Worm (Caenorhabditis elegans) whole organism, L4 larva: ENCODE results near the gene R13D11.3.

Experiments used
- D1046.2 ChIP-seq: fragments of 200-800 bp; sonication (Bioruptor generic); IDR thresholded peaks from 2 replicates; pipeline ENCODE4 v1.3.6; 2022; ENCODE audit warnings: missing genetic modification characterization, missing compliant biosample characterization
- F10B5.3 ChIP-seq: sonication (generic microtip); optimal IDR thresholded peaks from 2 replicates; lab custom pipeline; 2016; ENCODE audit warnings: mild to moderate bottlenecking, missing genetic modification characterization, missing compliant biosample characterization
- T20F7.1 ChIP-seq: fragments of 200-800 bp; sonication (Bioruptor generic); optimal IDR thresholded peaks from 2 replicates; lab custom pipeline; 2018; ENCODE audit warnings: mild to moderate bottlenecking, missing genetic modification characterization, missing compliant biosample characterization
- ZK337.2 ChIP-seq: fragments of 200-800 bp; sonication (Bioruptor generic); IDR thresholded peaks from 2 replicates; pipeline ENCODE4 v1.3.6; 2022; ENCODE audit warnings: missing genetic modification reagents, missing genetic modification characterization, missing compliant biosample characterization
- aly-2 ChIP-seq: sonication (generic microtip); optimal IDR thresholded peaks from 2 replicates; lab custom pipeline; 2018; ENCODE audit warnings: missing biosample characterization, missing genetic modification characterization
- ama-1 ChIP-seq: fragments of 150-350 bp; optimal IDR thresholded peaks from 2 replicates; lab custom pipeline; 2014; ENCODE audit warnings: inconsistent platforms, mixed read lengths
- attf-4 ChIP-seq: sonication (generic microtip); optimal IDR thresholded peaks from 3 replicates; lab custom pipeline; 2017; ENCODE audit warnings: missing biosample characterization, missing genetic modification characterization
- ceh-44 ChIP-seq: fragments of 200-800 bp; sonication (Bioruptor generic); IDR thresholded peaks from 2 replicates; pipeline ENCODE4 v1.3.6; 2022; ENCODE audit warnings: missing genetic modification reagents, missing genetic modification characterization, missing compliant biosample characterization
- ces-1 ChIP-seq: fragments of 150-350 bp; sonication (generic microtip); optimal IDR thresholded peaks from 4 replicates; lab custom pipeline; 2014; ENCODE audit warnings: missing biosample characterization, missing genetic modification reagents, missing genetic modification characterization
- daf-16 ChIP-seq, 3 experiments: sonication (generic microtip); optimal IDR thresholded peaks; 2 replicates each; lab custom pipeline; 2016 to 2017; ENCODE audit warnings: missing genetic modification characterization in 3 of 3, missing genetic modification reagents in 3 of 3, mild to moderate bottlenecking in 2 of 3, missing compliant biosample characterization in 2 of 3, missing biosample characterization in 1 of 3, moderate library complexity in 1 of 3
- daf-19 ChIP-seq: fragments of 200-800 bp; sonication (Bioruptor generic); conservative IDR thresholded peaks from 2 replicates; pipeline ENCODE4 v1.3.6; 2022; ENCODE audit warnings: missing genetic modification characterization, missing compliant biosample characterization
- daf-8 ChIP-seq: fragments of 200-800 bp; sonication (Bioruptor generic); IDR thresholded peaks from 2 replicates; pipeline ENCODE4 v1.3.6; 2022; ENCODE audit warnings: missing genetic modification characterization, missing compliant biosample characterization
- dmd-8 ChIP-seq: fragments of 200-800 bp; sonication (Bioruptor generic); IDR thresholded peaks from 2 replicates; pipeline ENCODE4 v1.3.6; 2022; ENCODE audit warnings: missing genetic modification characterization, missing compliant biosample characterization
- dmd-9 ChIP-seq: fragments of 200-800 bp; sonication (Bioruptor generic); IDR thresholded peaks from 2 replicates; pipeline ENCODE4 v1.3.6; 2022; ENCODE audit warnings: missing genetic modification reagents, missing genetic modification characterization, missing compliant biosample characterization
- egl-27 ChIP-seq: sonication (generic microtip); optimal IDR thresholded peaks from 3 replicates; lab custom pipeline; 2017; ENCODE audit warnings: missing biosample characterization, missing genetic modification reagents, missing genetic modification characterization
- gei-8 ChIP-seq: fragments of 200-800 bp; sonication (Bioruptor generic); optimal IDR thresholded peaks from 2 replicates; lab custom pipeline; 2018; ENCODE audit warnings: mild to moderate bottlenecking, missing genetic modification characterization, missing compliant biosample characterization
- hlh-11 ChIP-seq: fragments of 200-800 bp; sonication (Bioruptor generic); optimal IDR thresholded peaks from 2 replicates; lab custom pipeline; 2018; ENCODE audit warnings: mild to moderate bottlenecking, missing genetic modification characterization, missing compliant biosample characterization
- lim-7 ChIP-seq: fragments of 200-800 bp; sonication (Bioruptor generic); IDR thresholded peaks from 2 replicates; pipeline ENCODE4 v1.3.6; 2022; ENCODE audit warnings: missing genetic modification characterization, missing compliant biosample characterization
- lin-1 ChIP-seq: fragments of 200-800 bp; sonication (Bioruptor generic); IDR thresholded peaks from 2 replicates; pipeline ENCODE4 v1.3.6; 2022; ENCODE audit warnings: missing genetic modification reagents, missing genetic modification characterization, missing compliant biosample characterization
- lin-15B ChIP-seq: fragments of 150-350 bp; sonication (generic microtip); optimal IDR thresholded peaks from 3 replicates; lab custom pipeline; 2014; ENCODE audit warnings: missing biosample characterization, missing genetic modification characterization
- lir-3 ChIP-seq: sonication (generic microtip); optimal IDR thresholded peaks from 2 replicates; lab custom pipeline; 2016; ENCODE audit warnings: mild to moderate bottlenecking, missing genetic modification characterization, missing compliant biosample characterization
- madf-5 ChIP-seq, 2 experiments: fragments of 200-800 bp; sonication (Bioruptor generic); IDR thresholded peaks; 2 replicates each; pipeline ENCODE4 v1.3.6; 2022; ENCODE audit warnings: missing compliant biosample characterization in 2 of 2, missing genetic modification characterization in 2 of 2
- madf-9 ChIP-seq: fragments of 200-800 bp; sonication (Bioruptor generic); conservative IDR thresholded peaks from 2 replicates; pipeline ENCODE4 v1.3.6; 2022; ENCODE audit warnings: missing genetic modification reagents, missing genetic modification characterization, missing compliant biosample characterization
- mdl-1 ChIP-seq, 2 experiments: fragments of 150-350 bp in 1 of 2; sonication (generic microtip) in 1 of 2; optimal IDR thresholded peaks; 2 replicates each; lab custom pipeline; 2014 to 2017; ENCODE audit warnings: missing biosample characterization in 2 of 2, missing genetic modification characterization in 2 of 2
- mxl-2 ChIP-seq: fragments of 200-800 bp; sonication (Bioruptor generic); conservative IDR thresholded peaks from 2 replicates; pipeline ENCODE4 v1.3.6; 2022; ENCODE audit warnings: missing genetic modification reagents, missing genetic modification characterization, missing compliant biosample characterization
- mxl-3 ChIP-seq: fragments of 200-800 bp; sonication (Bioruptor generic); optimal IDR thresholded peaks from 2 replicates; lab custom pipeline; 2018; ENCODE audit warnings: mild to moderate bottlenecking, missing genetic modification characterization, missing compliant biosample characterization
- nhr-10 ChIP-seq: fragments of 150-350 bp; optimal IDR thresholded peaks from 2 replicates; lab custom pipeline; 2014; ENCODE audit warnings: missing biosample characterization, missing genetic modification characterization
- nhr-102 ChIP-seq: sonication (generic microtip); optimal IDR thresholded peaks from 2 replicates; lab custom pipeline; 2016; ENCODE audit warnings: mild to moderate bottlenecking, missing genetic modification characterization, moderate library complexity, missing compliant biosample characterization
- nhr-11 ChIP-seq: fragments of 150-350 bp; optimal IDR thresholded peaks from 2 replicates; lab custom pipeline; 2014; ENCODE audit warnings: missing biosample characterization, missing genetic modification characterization
- nhr-111 ChIP-seq: fragments of 200-800 bp; sonication (Bioruptor generic); optimal IDR thresholded peaks from 2 replicates; lab custom pipeline; 2018; ENCODE audit warnings: mild to moderate bottlenecking, missing genetic modification characterization, missing compliant biosample characterization
- nhr-28 ChIP-seq: fragments of 150-350 bp; optimal IDR thresholded peaks from 2 replicates; lab custom pipeline; 2014; ENCODE audit warnings: missing biosample characterization, missing genetic modification characterization
- nhr-41 ChIP-seq: fragments of 200-800 bp; sonication (Bioruptor generic); IDR thresholded peaks from 2 replicates; pipeline ENCODE4 v1.3.6; 2022; ENCODE audit warnings: missing genetic modification reagents, missing genetic modification characterization, missing compliant biosample characterization
- nhr-42 ChIP-seq: fragments of 200-800 bp; sonication (Bioruptor generic); IDR thresholded peaks from 2 replicates; pipeline ENCODE4 v1.3.6; 2022; ENCODE audit warnings: missing genetic modification characterization, missing compliant biosample characterization
- nhr-48 ChIP-seq: sonication (generic microtip); optimal IDR thresholded peaks from 2 replicates; lab custom pipeline; 2016; ENCODE audit warnings: mild to moderate bottlenecking, missing genetic modification characterization, missing compliant biosample characterization
- nhr-6 ChIP-seq: fragments of 150-350 bp; optimal IDR thresholded peaks from 2 replicates; lab custom pipeline; 2014; ENCODE audit warnings: missing biosample characterization, missing genetic modification characterization
- pqm-1 ChIP-seq: sonication (generic microtip); optimal IDR thresholded peaks from 2 replicates; lab custom pipeline; 2017; ENCODE audit warnings: missing biosample characterization, missing genetic modification characterization
- saeg-2 ChIP-seq: fragments of 200-800 bp; sonication (Bioruptor generic); IDR thresholded peaks from 2 replicates; pipeline ENCODE4 v1.3.6; 2022; ENCODE audit warnings: missing genetic modification reagents, missing genetic modification characterization, missing compliant biosample characterization
- sdz-12 ChIP-seq: fragments of 200-800 bp; sonication (Bioruptor generic); optimal IDR thresholded peaks from 2 replicates; lab custom pipeline; 2018; ENCODE audit warnings: mild to moderate bottlenecking, missing genetic modification characterization, missing compliant biosample characterization
- snpc-1.2 ChIP-seq: fragments of 200-800 bp; sonication (Bioruptor generic); IDR thresholded peaks from 2 replicates; pipeline ENCODE4 v1.3.6; 2022; ENCODE audit warnings: missing genetic modification reagents, missing genetic modification characterization, missing compliant biosample characterization
- spr-3 ChIP-seq: fragments of 200-800 bp; sonication (Bioruptor generic); optimal IDR thresholded peaks from 2 replicates; lab custom pipeline; 2018; ENCODE audit warnings: mild to moderate bottlenecking, missing genetic modification characterization, missing compliant biosample characterization
- unc-130 ChIP-seq: sonication (generic microtip); optimal IDR thresholded peaks from 2 replicates; lab custom pipeline; 2016; ENCODE audit warnings: missing genetic modification reagents, missing genetic modification characterization, missing compliant biosample characterization
- unc-39 ChIP-seq: sonication (generic microtip); optimal IDR thresholded peaks from 2 replicates; lab custom pipeline; 2017; ENCODE audit warnings: missing biosample characterization, missing genetic modification characterization
- unc-62 ChIP-seq, 3 experiments: fragments of 150-350 bp in 1 of 3; sonication (generic microtip); optimal IDR thresholded peaks in 2 of 3; peaks in 1 of 3; 1 replicate in 1 of 3; 2 replicates in 2 of 3; lab custom pipeline; 2014 to 2017; ENCODE audit warnings: missing biosample characterization in 3 of 3, missing genetic modification characterization in 3 of 3, missing genetic modification reagents in 3 of 3, missing genotype in 1 of 3
- zag-1 ChIP-seq: fragments of 150-350 bp; optimal IDR thresholded peaks from 2 replicates; lab custom pipeline; 2014; ENCODE audit warnings: missing biosample characterization, missing genetic modification characterization
- zfp-3 ChIP-seq: fragments of 200-800 bp; sonication (Bioruptor generic); conservative IDR thresholded peaks from 2 replicates; pipeline ENCODE4 v1.3.6; 2022; ENCODE audit warnings: missing genetic modification reagents, missing genetic modification characterization, missing compliant biosample characterization
- zip-2 ChIP-seq: fragments of 150-350 bp; optimal IDR thresholded peaks from 2 replicates; lab custom pipeline; 2014; ENCODE audit warnings: missing biosample characterization, missing genetic modification characterization
- ztf-7 ChIP-seq: fragments of 150-350 bp; optimal IDR thresholded peaks from 2 replicates; lab custom pipeline; 2014; ENCODE audit warnings: missing biosample characterization, missing genetic modification characterization

Gene R13D11.3

ce11 chrV:814716-815115 is at the start of gene R13D11.3:
Gene R13D11.3, plus strand, starts transcription at chrV:815016.
- TF ChIP-seq nhr-102 (tag; lab: Kevin White, UChicago), result no peak
- TF ChIP-seq nhr-111 (GFP tag; lab: Kevin White, UChicago), result no peak
- no peak for TF ChIP-seq daf-19 (GFP tag; lab: Robert Waterston, UW)
- TF ChIP-seq unc-130 (GFP tag; lab: Kevin White, UChicago), result no peak
- no peak for TF ChIP-seq lim-7 (GFP tag; lab: Robert Waterston, UW)
- TF ChIP-seq ces-1, result no peak
- TF ChIP-seq aly-2 (tag; lab: Kevin White, UChicago), result no peak
- no peak for TF ChIP-seq hlh-11 (tag; lab: Kevin White, UChicago)
- TF ChIP-seq mdl-1 (tag; optimal IDR thresholded peaks at IDR 0.05; lab: Kevin White, UChicago), result no peak
- no peak for TF ChIP-seq zip-2 (tag; lab: Kevin White, UChicago)
- no peak for TF ChIP-seq attf-4
- TF ChIP-seq lir-3 (tag; lab: Kevin White, UChicago), result no peak
- TF ChIP-seq ZK337.2 (GFP tag; lab: Robert Waterston, UW), result no peak
- TF ChIP-seq saeg-2, result no peak
- TF ChIP-seq nhr-48, result no peak
- no peak for TF ChIP-seq madf-9 (GFP tag; lab: Robert Waterston, UW)
- TF ChIP-seq, all 104 proteins: peak for 0

ce11 chrV:772210-772609 is 42.6 kb upstream of the R13D11.3 start:
- TF ChIP-seq zag-1 (tag; lab: Kevin White, UChicago) (no peak), unc-62 (GFP tag; optimal IDR thresholded peaks at IDR 0.05 in 1 of 2; lab: Kevin White, UChicago) (peak in 1 of 2 experiments; percentile 91), unc-62 (tag; optimal IDR thresholded peaks at IDR 0.05; lab: Kevin White, UChicago) (no peak), sdz-12 (no peak)

- TF ChIP-seq unc-62 (GFP tag; optimal IDR thresholded peaks at IDR 0.05 in 1 of 2; lab: Kevin White, UChicago), result no peak
- no peak for TF ChIP-seq unc-62 (tag; optimal IDR thresholded peaks at IDR 0.05; lab: Kevin White, UChicago)
- peak; percentile 69; the same call in 1 of the 2 replicates for TF ChIP-seq nhr-42 (GFP tag; lab: Robert Waterston, UW)
- TF ChIP-seq lin-1, result no peak
- no peak for TF ChIP-seq mxl-2
- peak; percentile 79 for TF ChIP-seq ztf-7 (tag; lab: Kevin White, UChicago)
- TF ChIP-seq saeg-2, result no peak
- TF ChIP-seq unc-39 (tag; lab: Kevin White, UChicago), result no peak
- no peak for TF ChIP-seq zip-2 (tag; lab: Kevin White, UChicago)
- no peak for TF ChIP-seq ceh-44
- no peak for TF ChIP-seq ama-1 (lab: Kevin White, UChicago)
- TF ChIP-seq dmd-8 (GFP tag; lab: Robert Waterston, UW), result no peak
- TF ChIP-seq zfp-3 (GFP tag; lab: Robert Waterston, UW), result 0 out of 2 replicates have a peak, but pooled peaks have one; percentile 47
- TF ChIP-seq mdl-1 (tag; optimal IDR thresholded peaks at IDR 0.05; lab: Kevin White, UChicago), result peak in 1 of 2 experiments; percentile 54
- TF ChIP-seq zag-1 (tag; lab: Kevin White, UChicago), result no peak
- no peak for TF ChIP-seq pqm-1 (tag; lab: Kevin White, UChicago)
- no peak for TF ChIP-seq madf-5 (GFP tag; IDR thresholded peaks at IDR 0.05; lab: Robert Waterston, UW)
- TF ChIP-seq nhr-6, result peak; percentile 67
- TF ChIP-seq snpc-1.2, result no peak
- peak; percentile 66 for TF ChIP-seq nhr-11 (tag; lab: Kevin White, UChicago)
- TF ChIP-seq nhr-10 (tag; lab: Kevin White, UChicago), result no peak
- TF ChIP-seq ces-1, result no peak
- TF ChIP-seq mxl-3, result no peak
- TF ChIP-seq T20F7.1 (GFP tag; lab: Kevin White, UChicago), result no peak
- peak; percentile 51 for TF ChIP-seq lin-15B (tag; lab: Kevin White, UChicago)
- no peak for TF ChIP-seq nhr-41
- TF ChIP-seq daf-8 (GFP tag; lab: Robert Waterston, UW), result no peak
- no peak for TF ChIP-seq lir-3 (tag; lab: Kevin White, UChicago)
- TF ChIP-seq daf-16 (GFP tag; optimal IDR thresholded peaks at IDR 0.05; lab: Kevin White, UChicago), result no peak
- peak; percentile 20 for TF ChIP-seq daf-16 (tag; optimal IDR thresholded peaks at IDR 0.05; lab: Kevin White, UChicago)
- TF ChIP-seq D1046.2 (GFP tag; lab: Robert Waterston, UW), result no peak
- no peak for TF ChIP-seq gei-8
- TF ChIP-seq egl-27, result no peak
- no peak for TF ChIP-seq F10B5.3 (tag; lab: Kevin White, UChicago)
- peak; percentile 83 for TF ChIP-seq nhr-28 (tag; lab: Kevin White, UChicago)
- TF ChIP-seq hlh-11 (tag; lab: Kevin White, UChicago), result peak; percentile 60
- TF ChIP-seq spr-3 (GFP tag; lab: Kevin White, UChicago), result no peak
- no peak for TF ChIP-seq daf-19 (GFP tag; lab: Robert Waterston, UW)
- no peak for TF ChIP-seq dmd-9 (GFP tag; lab: Robert Waterston, UW)
Measured at ce11 chrV:773256-773655, 41.6 kb upstream of the R13D11.3 start, which contains the start of gene sti-1. Gene sti-1, plus strand, starts transcription at chrV:773518.
